Worm (Caenorhabditis elegans): ENCODE data around the gene F58F9.4.
A peak's percentile ranks its signal among the peaks of the same experiment; 100 is the strongest.

The F58F9.4 gene

DNA sequence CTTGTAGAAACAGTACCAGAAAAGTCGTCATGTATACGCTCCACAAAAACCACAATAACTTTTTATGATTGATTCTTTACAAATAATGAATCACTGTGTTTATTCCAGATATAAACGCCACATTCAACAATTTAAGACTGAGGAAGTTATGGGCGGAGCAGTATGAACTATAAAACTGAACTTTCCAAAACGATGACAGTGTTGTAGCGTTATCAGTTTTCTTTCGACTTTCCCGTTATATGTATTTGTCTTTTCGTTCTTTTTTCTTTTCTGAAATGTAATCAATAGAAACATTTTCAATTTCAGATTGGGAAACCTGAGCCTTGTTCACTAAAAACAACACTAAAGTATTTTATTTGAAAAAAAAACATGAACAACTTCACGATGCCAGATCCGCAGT lies 13.8 kb upstream of the F58F9.4 start, which contains the start of gene C49A9.9:
Gene C49A9.9 (plus strand): TSS at position 307 of the 400 bp plus-strand sequence.
- peak; percentile 1 for TF ChIP-seq dve-1 (tag; optimal IDR thresholded peaks at IDR 0.05; ENCODE audit: insufficient read depth)
- peak; percentile 0 for TF ChIP-seq hlh-11 (tag; optimal IDR thresholded peaks at IDR 0.05)
- peak; percentile 73 for TF ChIP-seq pqm-1 (tag; optimal IDR thresholded peaks at IDR 0.05)
- no peak for TF ChIP-seq mdl-1 (tag; optimal IDR thresholded peaks at IDR 0.05)
- TF ChIP-seq cey-2 (tag; optimal IDR thresholded peaks at IDR 0.05; ENCODE audit: borderline replicate concordance, insufficient read depth), result no peak
- TF ChIP-seq dmd-8 (GFP tag; IDR thresholded peaks at IDR 0.05), result no peak
- no peak for TF ChIP-seq ztf-7 (tag; optimal IDR thresholded peaks at IDR 0.05)
- TF ChIP-seq vab-7 (GFP tag; IDR thresholded peaks at IDR 0.05), result no peak
- TF ChIP-seq daf-16 (GFP tag; optimal IDR thresholded peaks at IDR 0.05), result no peak
- peak; percentile 25 for TF ChIP-seq daf-16 (tag; optimal IDR thresholded peaks at IDR 0.05)
- peak; percentile 58 for TF ChIP-seq nhr-28 (tag; optimal IDR thresholded peaks at IDR 0.05)
- no peak for TF ChIP-seq ces-1 (GFP tag; optimal IDR thresholded peaks at IDR 0.05)
- no peak for TF ChIP-seq snpc-4 (tag; optimal IDR thresholded peaks at IDR 0.05)
- TF ChIP-seq dmd-6 (GFP tag; IDR thresholded peaks at IDR 0.05), result peak; percentile 33; the same call in 1 of the 2 replicates
- no peak for TF ChIP-seq mxl-2 (GFP tag; conservative IDR thresholded peaks at IDR 0.05)

DNA sequence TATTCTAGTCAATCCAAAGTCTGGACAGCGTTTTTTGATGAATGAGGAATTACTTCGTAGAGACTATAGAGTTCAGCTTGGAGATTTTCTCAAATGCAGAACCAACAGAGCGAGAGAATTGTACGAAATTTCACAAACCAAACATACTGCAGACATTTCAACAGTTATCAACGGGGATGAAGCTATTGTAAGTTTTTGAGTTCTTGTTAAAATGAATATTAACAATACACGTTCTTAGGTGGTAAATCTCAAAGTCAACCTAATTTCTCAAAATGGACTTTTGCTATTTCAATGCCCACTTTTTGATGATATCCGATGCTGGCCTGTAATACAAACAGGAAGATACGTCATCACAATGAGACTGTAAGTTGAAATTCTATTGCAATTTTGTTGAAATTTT lies 13.3 kb upstream of the F58F9.4 start:
- TF ChIP-seq unc-62 (GFP tag; optimal IDR thresholded peaks at IDR 0.05 in 1 of 2), result peak in 1 of 2 experiments; percentile 94
- TF ChIP-seq unc-62 (tag; optimal IDR thresholded peaks at IDR 0.05), result no peak
- TF ChIP-seq D1046.2 (GFP tag; IDR thresholded peaks at IDR 0.05), result no peak

DNA sequence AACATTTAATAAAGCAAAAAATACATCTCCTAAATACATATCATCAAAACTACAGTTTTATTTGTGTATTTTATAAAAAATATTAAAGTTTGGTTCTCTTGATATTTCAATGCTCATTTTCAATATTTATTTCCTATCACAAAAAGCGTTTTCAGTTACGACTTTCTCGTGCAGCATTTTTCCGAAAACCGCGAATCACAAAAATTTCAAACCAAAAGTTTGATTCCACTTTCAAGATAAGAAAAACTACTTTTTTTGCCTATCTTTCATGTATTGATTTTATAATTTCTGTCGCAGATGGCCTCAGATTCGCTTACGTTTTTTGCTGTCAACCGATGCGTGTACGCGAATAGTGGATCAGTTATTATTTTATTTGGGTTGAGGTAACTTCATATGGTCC lies 11.4 kb upstream of the F58F9.4 start, which contains the start of gene C49A9.4:
Gene C49A9.4 (plus strand): TSS at position 265 of the 400 bp plus-strand sequence.
- TF ChIP-seq nhr-6 (tag; optimal IDR thresholded peaks at IDR 0.05) (no peak), mep-1 (tag; optimal IDR thresholded peaks at IDR 0.05) (peak; percentile 6), ztf-11 (tag; optimal IDR thresholded peaks at IDR 0.05) (no peak), zip-11 (GFP tag; IDR thresholded peaks at IDR 0.05) (no peak), nhr-10 (tag; optimal IDR thresholded peaks at IDR 0.05) (no peak), lir-3 (tag; optimal IDR thresholded peaks at IDR 0.05) (no peak), F49E8.2 (tag; optimal IDR thresholded peaks at IDR 0.05; ENCODE audit: borderline replicate concordance) (no peak), lin-29 (GFP tag; IDR thresholded peaks at IDR 0.05) (no peak), zfp-2 (tag; optimal IDR thresholded peaks at IDR 0.05) (no peak), set-16 (GFP tag; IDR thresholded peaks at IDR 0.05) (no peak), lin-1 (GFP tag; IDR thresholded peaks at IDR 0.05) (no peak), pqm-1 (tag; optimal IDR thresholded peaks at IDR 0.05) (peak; percentile 46), F26F4.8 (GFP tag; conservative IDR thresholded peaks at IDR 0.05) (no peak), dmd-6 (GFP tag; IDR thresholded peaks at IDR 0.05) (peak; percentile 42; the same call in 1 of the 2 replicates), egl-43 (GFP tag; IDR thresholded peaks at IDR 0.05) (no peak), arid-1 (GFP tag; conservative IDR thresholded peaks at IDR 0.05) (no peak), daf-16 (GFP tag; optimal IDR thresholded peaks at IDR 0.05) (no peak), daf-16 (tag; optimal IDR thresholded peaks at IDR 0.05) (peak; percentile 70), egl-27 (tag; optimal IDR thresholded peaks at IDR 0.05) (no peak), ceh-44 (GFP tag; IDR thresholded peaks at IDR 0.05) (no peak), lsy-2 (tag; optimal IDR thresholded peaks at IDR 0.05) (no peak), nhr-76 (tag; optimal IDR thresholded peaks at IDR 0.05) (no peak), hlh-11 (tag; optimal IDR thresholded peaks at IDR 0.05) (peak; percentile 6), dve-1 (tag; optimal IDR thresholded peaks at IDR 0.05; ENCODE audit: insufficient read depth) (peak; percentile 41), lim-7 (GFP tag; IDR thresholded peaks at IDR 0.05) (no peak), ces-1 (GFP tag; optimal IDR thresholded peaks at IDR 0.05) (no peak), T26A8.4 (GFP tag; IDR thresholded peaks at IDR 0.05) (no peak), ZK337.2 (GFP tag; IDR thresholded peaks at IDR 0.05) (no peak), mxl-2 (GFP tag; conservative IDR thresholded peaks at IDR 0.05) (no peak)

Measured in whole organism, L4 larva.